Worm (Caenorhabditis elegans) whole organism, early embryonic: Measurements from ENCODE around the gene Y47G7B.2.

Source experiments
- B0310.2 ChIP-seq: sonication (generic microtip); optimal IDR thresholded peaks from 2 replicates; lab custom pipeline; 2016; ENCODE audit warnings: mild to moderate bottlenecking, missing genetic modification characterization, missing compliant biosample characterization
- F13C5.2 ChIP-seq: sonication (generic microtip); optimal IDR thresholded peaks from 2 replicates; lab custom pipeline; 2017; ENCODE audit warnings: mild to moderate bottlenecking, missing genetic modification characterization, inconsistent platforms, missing compliant biosample characterization
- aly-1 ChIP-seq: sonication (generic microtip); optimal IDR thresholded peaks from 2 replicates; lab custom pipeline; 2016; ENCODE audit warnings: missing genetic modification characterization, missing compliant biosample characterization
- ama-1 ChIP-seq: fragments of 150-350 bp; optimal IDR thresholded peaks from 2 replicates; lab custom pipeline; 2014
- ceh-13 ChIP-seq: fragments of 200-800 bp; sonication (Bioruptor generic); optimal IDR thresholded peaks from 2 replicates; lab custom pipeline; 2018; ENCODE audit warnings: mild to moderate bottlenecking, missing genetic modification characterization, missing compliant biosample characterization
- ceh-36 ChIP-seq: sonication (generic microtip); optimal IDR thresholded peaks from 2 replicates; lab custom pipeline; 2016; ENCODE audit warnings: missing genetic modification characterization, inconsistent platforms, missing compliant biosample characterization
- ets-7 ChIP-seq: sonication (generic microtip); optimal IDR thresholded peaks from 2 replicates; lab custom pipeline; 2016; ENCODE audit warnings: missing genotype, missing genetic modification characterization, missing compliant biosample characterization
- flt-1 ChIP-seq: fragments of 200-800 bp; sonication (Bioruptor generic); IDR thresholded peaks from 2 replicates; pipeline ENCODE4 v1.3.6; 2022; ENCODE audit warnings: missing genetic modification characterization, missing compliant biosample characterization
- hmbx-1 ChIP-seq: sonication (generic microtip); optimal IDR thresholded peaks from 2 replicates; lab custom pipeline; 2016; ENCODE audit warnings: mild to moderate bottlenecking, missing genetic modification characterization, missing compliant biosample characterization
- hmg-4 ChIP-seq: fragments of 200-800 bp; sonication (Bioruptor generic); optimal IDR thresholded peaks from 2 replicates; lab custom pipeline; 2018; ENCODE audit warnings: mild to moderate bottlenecking, missing genetic modification characterization, missing compliant biosample characterization
- hnd-1 ChIP-seq: sonication (generic microtip); optimal IDR thresholded peaks from 2 replicates; lab custom pipeline; 2016; ENCODE audit warnings: missing genetic modification characterization, missing compliant biosample characterization
- pes-1 ChIP-seq: fragments of 200-800 bp; sonication (Bioruptor generic); IDR thresholded peaks from 2 replicates; pipeline ENCODE4 v1.3.6; 2022; ENCODE audit warnings: missing genetic modification reagents, missing genetic modification characterization, missing compliant biosample characterization
- scrt-1 ChIP-seq: fragments of 200-800 bp; sonication (Bioruptor generic); IDR thresholded peaks from 2 replicates; pipeline ENCODE4 v1.3.6; 2022; ENCODE audit warnings: missing genetic modification characterization, missing compliant biosample characterization
- sea-1 ChIP-seq: fragments of 200-800 bp; sonication (Bioruptor generic); conservative IDR thresholded peaks from 2 replicates; pipeline ENCODE4 v1.3.6; 2022; ENCODE audit warnings: missing genetic modification characterization, missing compliant biosample characterization
- tbx-11 ChIP-seq: fragments of 200-800 bp; sonication (Bioruptor generic); IDR thresholded peaks from 2 replicates; pipeline ENCODE4 v1.3.6; 2022; ENCODE audit warnings: missing genetic modification characterization, missing compliant biosample characterization
- tbx-37 ChIP-seq: fragments of 200-800 bp; sonication (Bioruptor generic); conservative IDR thresholded peaks from 2 replicates; pipeline ENCODE4 v1.3.6; 2022; ENCODE audit warnings: missing genetic modification reagents, missing genetic modification characterization, missing compliant biosample characterization
- tra-4 ChIP-seq: sonication (generic microtip); optimal IDR thresholded peaks from 2 replicates; lab custom pipeline; 2017; ENCODE audit warnings: missing genetic modification characterization, missing compliant biosample characterization

Y47G7B.2 gene

DNA sequence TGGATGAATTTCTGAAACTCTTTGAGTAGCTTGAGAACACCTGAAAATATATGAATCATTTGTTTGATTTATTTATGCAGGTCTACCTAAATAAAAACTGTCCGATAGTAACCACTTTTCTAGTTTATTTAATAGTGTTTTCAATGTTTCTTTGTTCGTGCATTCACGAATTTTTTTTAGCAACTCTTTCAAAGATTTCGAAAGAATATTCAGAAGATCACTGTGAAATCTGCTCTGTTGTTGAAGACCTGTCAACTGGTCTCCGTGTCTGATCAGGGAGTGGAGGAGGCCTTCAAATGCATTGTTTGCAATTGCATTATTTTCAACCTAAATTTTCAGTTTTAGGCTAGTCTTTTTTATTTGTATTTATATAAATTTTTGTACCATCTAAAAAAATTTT, 2.1 kb upstream of the Y47G7B.2 start, which contains the start of gene T05A8.1:
T05A8.1 (minus strand) TSS at position 101 of the 400 bp plus-strand sequence.
- no peak for TF ChIP-seq pes-1 (GFP tag; lab: Robert Waterston, UW)
- no peak for TF ChIP-seq tbx-37 (GFP tag; lab: Robert Waterston, UW)
- TF ChIP-seq F13C5.2 (tag; lab: Kevin White, UChicago) = no peak
- TF ChIP-seq hmbx-1 (tag; lab: Kevin White, UChicago) = no peak
- TF ChIP-seq scrt-1 (GFP tag; lab: Robert Waterston, UW) = no peak
- TF ChIP-seq tbx-11 (GFP tag; lab: Robert Waterston, UW) = no peak
- TF ChIP-seq ceh-36 = no peak
- TF ChIP-seq flt-1 (GFP tag; lab: Robert Waterston, UW) = no peak
- TF ChIP-seq sea-1 (GFP tag; lab: Robert Waterston, UW) = no peak
- no peak for TF ChIP-seq B0310.2 (tag; lab: Kevin White, UChicago)
- no peak for TF ChIP-seq hmg-4 (GFP tag; lab: Kevin White, UChicago)
- TF ChIP-seq hnd-1 (tag; lab: Kevin White, UChicago) = no peak
- TF ChIP-seq ets-7 (tag; lab: Kevin White, UChicago) = no peak
- no peak for TF ChIP-seq ceh-13 (GFP tag; lab: Kevin White, UChicago)
- TF ChIP-seq tra-4 (tag; lab: Kevin White, UChicago) = no peak
- no peak for TF ChIP-seq aly-1 (tag; lab: Kevin White, UChicago)
- no peak for TF ChIP-seq ama-1 (lab: Kevin White, UChicago)

DNA sequence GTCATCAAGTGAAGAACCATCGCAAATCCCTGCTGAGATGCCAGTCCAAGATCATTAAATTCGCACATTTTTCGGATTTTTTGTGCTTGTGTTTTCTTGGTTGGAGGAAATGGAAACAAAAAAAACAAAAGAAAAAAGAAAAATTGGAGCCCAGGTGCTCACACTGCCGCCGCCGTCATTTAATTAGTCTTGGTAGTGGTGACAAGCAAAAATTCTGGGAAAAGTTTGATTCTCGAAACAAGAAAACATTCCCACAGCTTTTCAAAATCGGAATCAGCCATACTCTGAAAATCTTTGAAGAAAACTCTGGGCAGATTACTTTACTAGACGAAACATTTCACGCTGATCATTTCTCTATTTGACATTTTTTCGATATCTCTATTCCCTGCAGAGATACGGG, 2.6 kb downstream of the Y47G7B.2 start, which contains the start of gene srh-128:
srh-128 (minus strand) TSS at position 101 of the 400 bp plus-strand sequence.
- no peak for TF ChIP-seq aly-1 (tag; lab: Kevin White, UChicago)
- no peak for TF ChIP-seq ets-7 (tag; lab: Kevin White, UChicago)
- no peak for TF ChIP-seq hmg-4 (GFP tag; lab: Kevin White, UChicago)
- no peak for TF ChIP-seq sea-1 (GFP tag; lab: Robert Waterston, UW)
- no peak for TF ChIP-seq F13C5.2 (tag; lab: Kevin White, UChicago)

DNA sequence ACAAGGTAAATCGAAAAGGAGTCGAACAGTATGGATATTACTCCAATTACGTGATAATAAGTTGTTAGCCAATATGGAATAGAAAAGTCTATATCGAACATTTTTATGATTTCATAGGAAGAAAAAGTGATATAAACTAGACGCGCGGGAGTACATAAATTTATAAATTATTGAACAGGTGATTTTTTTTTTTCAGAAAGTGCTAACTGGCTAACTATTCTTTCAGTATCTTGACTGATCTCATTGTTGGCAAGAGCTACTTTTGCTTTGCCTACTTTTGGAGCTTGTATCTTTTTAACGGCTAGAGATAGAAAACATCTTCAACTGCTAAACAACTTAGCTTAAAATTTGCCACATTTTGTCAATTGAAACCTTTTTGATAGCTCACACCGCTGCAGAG, 5.1 kb downstream of the Y47G7B.2 start, which contains the start of gene sri-60:
sri-60 (minus strand) TSS at position 101 of the 400 bp plus-strand sequence.
- TF ChIP-seq hmbx-1 (tag; lab: Kevin White, UChicago) = no peak
- TF ChIP-seq F13C5.2 (tag; lab: Kevin White, UChicago) = no peak
- TF ChIP-seq scrt-1 (GFP tag; lab: Robert Waterston, UW) = no peak
- no peak for TF ChIP-seq tbx-11 (GFP tag; lab: Robert Waterston, UW)
- no peak for TF ChIP-seq tbx-37 (GFP tag; lab: Robert Waterston, UW)
- no peak for TF ChIP-seq flt-1 (GFP tag; lab: Robert Waterston, UW)
- TF ChIP-seq hmg-4 (GFP tag; lab: Kevin White, UChicago) = no peak

DNA sequence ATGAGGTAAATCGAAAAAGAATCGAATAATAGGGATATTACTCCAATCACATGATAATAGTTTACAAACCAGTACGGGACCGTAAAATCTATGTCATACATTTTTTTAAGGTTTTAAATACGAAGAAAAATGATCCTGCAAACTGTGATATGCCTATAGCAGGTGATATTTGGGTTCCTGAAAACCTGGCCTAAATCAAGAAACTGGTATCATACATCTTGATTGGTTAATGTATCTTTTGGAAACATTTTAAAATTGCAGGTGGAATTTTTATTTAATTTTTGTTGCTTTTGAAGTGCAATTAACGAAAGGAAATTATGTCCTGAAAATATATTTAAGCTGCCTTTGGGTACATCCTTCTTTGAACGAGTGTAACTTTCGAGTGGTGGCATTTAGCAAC, 7.6 kb downstream of the Y47G7B.2 start, which contains the start of gene sri-61:
sri-61 (minus strand) TSS at position 101 of the 400 bp plus-strand sequence.
- TF ChIP-seq tbx-11 (GFP tag; lab: Robert Waterston, UW) (no peak), tbx-37 (GFP tag; lab: Robert Waterston, UW) (no peak), B0310.2 (tag; lab: Kevin White, UChicago) (no peak), hmg-4 (GFP tag; lab: Kevin White, UChicago) (no peak), F13C5.2 (tag; lab: Kevin White, UChicago) (no peak), sea-1 (GFP tag; lab: Robert Waterston, UW) (no peak), pes-1 (GFP tag; lab: Robert Waterston, UW) (no peak), hmbx-1 (tag; lab: Kevin White, UChicago) (no peak), ets-7 (tag; lab: Kevin White, UChicago) (no peak)

DNA sequence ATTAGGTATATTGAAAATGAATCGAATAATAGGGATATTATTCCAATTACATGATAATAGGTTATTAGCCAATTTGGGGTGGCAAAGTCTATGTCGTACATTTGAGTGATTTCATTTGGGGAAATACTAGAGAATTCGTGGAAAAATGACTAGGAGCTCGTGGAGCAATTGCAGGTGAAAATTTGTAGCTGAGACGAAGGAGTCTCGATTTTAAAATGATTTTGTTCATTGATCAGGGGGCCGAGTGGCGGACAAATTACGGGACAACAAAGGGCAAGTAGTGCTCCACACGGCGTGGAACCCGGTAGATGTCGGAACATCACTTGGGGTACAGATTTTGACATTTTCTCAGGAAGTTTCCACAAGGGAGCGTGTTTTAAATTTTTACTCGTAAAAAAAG, 9.4 kb downstream of the Y47G7B.2 start, which contains the start of gene sri-62:
sri-62 (minus strand) TSS at position 101 of the 400 bp plus-strand sequence.
- TF ChIP-seq ama-1 (lab: Kevin White, UChicago) (no peak), sea-1 (GFP tag; lab: Robert Waterston, UW) (no peak), hnd-1 (tag; lab: Kevin White, UChicago) (no peak), pes-1 (GFP tag; lab: Robert Waterston, UW) (no peak), hmbx-1 (tag; lab: Kevin White, UChicago) (no peak), aly-1 (tag; lab: Kevin White, UChicago) (no peak), flt-1 (GFP tag; lab: Robert Waterston, UW) (no peak), F13C5.2 (tag; lab: Kevin White, UChicago) (no peak), tbx-11 (GFP tag; lab: Robert Waterston, UW) (no peak), ets-7 (tag; lab: Kevin White, UChicago) (no peak), tbx-37 (GFP tag; lab: Robert Waterston, UW) (no peak), scrt-1 (GFP tag; lab: Robert Waterston, UW) (no peak), ceh-13 (GFP tag; lab: Kevin White, UChicago) (no peak), hmg-4 (GFP tag; lab: Kevin White, UChicago) (no peak), ceh-36 (no peak)

DNA sequence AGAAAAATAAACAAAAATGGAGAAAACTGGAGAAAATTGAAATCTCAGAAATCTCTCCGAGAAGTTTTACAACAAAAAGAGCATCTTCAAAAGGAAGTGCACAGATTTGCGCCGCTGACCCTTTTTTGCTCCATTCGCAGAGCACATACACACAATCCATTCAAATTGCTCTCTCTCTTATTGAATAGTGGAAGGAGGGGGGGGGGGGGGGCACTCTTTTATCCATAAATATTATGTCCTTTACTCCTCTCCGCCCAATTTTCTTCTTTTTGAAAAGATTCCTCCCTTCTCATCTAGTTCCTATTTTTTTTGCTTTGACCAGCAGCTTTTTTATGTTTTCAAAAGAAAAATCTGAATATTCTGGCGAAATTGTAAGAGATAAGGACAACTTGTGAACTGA, 12.7 kb downstream of the Y47G7B.2 start:
- TF ChIP-seq flt-1 (GFP tag; lab: Robert Waterston, UW) (no peak), tbx-11 (GFP tag; lab: Robert Waterston, UW) (no peak), ceh-13 (GFP tag; lab: Kevin White, UChicago) (no peak), ceh-36 (no peak), tra-4 (tag; lab: Kevin White, UChicago) (no peak), sea-1 (GFP tag; lab: Robert Waterston, UW) (no peak), ama-1 (lab: Kevin White, UChicago) (no peak), hmbx-1 (tag; lab: Kevin White, UChicago) (no peak), pes-1 (GFP tag; lab: Robert Waterston, UW) (no peak), B0310.2 (tag; lab: Kevin White, UChicago) (no peak), aly-1 (tag; lab: Kevin White, UChicago) (no peak)

DNA sequence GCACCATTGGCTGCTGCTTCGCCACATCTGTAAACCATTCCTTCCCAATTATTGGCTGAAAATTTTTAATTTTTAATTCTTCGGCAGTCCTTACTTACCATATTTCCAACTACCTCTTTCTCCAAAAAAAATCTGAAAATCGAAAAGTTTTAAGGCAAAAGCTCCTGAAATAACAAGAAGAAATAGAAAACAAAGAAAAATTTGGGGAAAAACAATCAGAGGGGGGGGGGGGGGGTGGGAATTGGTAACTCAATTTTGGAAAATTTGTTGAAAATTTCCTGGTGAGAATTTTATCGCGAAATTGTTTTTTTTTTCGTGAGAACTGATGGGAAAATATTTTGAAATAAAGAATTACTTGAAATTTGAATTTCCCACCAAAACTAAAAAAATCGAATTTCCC, 15.3 kb downstream of the Y47G7B.2 start, which contains the start of gene set-11:
set-11 (minus strand) TSS at position 101 of the 400 bp plus-strand sequence.
- no peak for TF ChIP-seq ceh-13 (GFP tag; lab: Kevin White, UChicago)
- TF ChIP-seq pes-1 (GFP tag; lab: Robert Waterston, UW) = no peak
- no peak for TF ChIP-seq ama-1 (lab: Kevin White, UChicago)
- TF ChIP-seq flt-1 (GFP tag; lab: Robert Waterston, UW) = no peak
- TF ChIP-seq aly-1 (tag; lab: Kevin White, UChicago) = no peak
- no peak for TF ChIP-seq hnd-1 (tag; lab: Kevin White, UChicago)
- TF ChIP-seq scrt-1 (GFP tag; lab: Robert Waterston, UW) = no peak
- no peak for TF ChIP-seq tra-4 (tag; lab: Kevin White, UChicago)
- TF ChIP-seq F13C5.2 (tag; lab: Kevin White, UChicago) = no peak
- no peak for TF ChIP-seq tbx-37 (GFP tag; lab: Robert Waterston, UW)
- TF ChIP-seq tbx-11 (GFP tag; lab: Robert Waterston, UW) = no peak
- no peak for TF ChIP-seq hmg-4 (GFP tag; lab: Kevin White, UChicago)
- no peak for TF ChIP-seq hmbx-1 (tag; lab: Kevin White, UChicago)
- TF ChIP-seq ceh-36 = no peak
- no peak for TF ChIP-seq B0310.2 (tag; lab: Kevin White, UChicago)
- no peak for TF ChIP-seq sea-1 (GFP tag; lab: Robert Waterston, UW)
- no peak for TF ChIP-seq ets-7 (tag; lab: Kevin White, UChicago)
